Fruit fly (Drosophila melanogaster) whole organism, prepupa: Measurements from ENCODE around the gene CG4362.

Experiments used
- Blimp-1 ChIP-seq: fragments of 200-800 bp; sonication (Bioruptor generic); optimal IDR thresholded peaks from 3 replicates; lab custom pipeline; 2017; ENCODE audit warnings: missing biosample characterization, missing genetic modification characterization, mild to moderate bottlenecking, moderate library complexity, missing genetic modification reagents
- CG10631 ChIP-seq: fragments of 200-800 bp; sonication (Bioruptor generic); optimal IDR thresholded peaks from 2 replicates; lab custom pipeline; 2016; ENCODE audit warnings: missing biosample characterization, missing genetic modification characterization
- CG10669 ChIP-seq: fragments of 200-800 bp; sonication (Bioruptor generic); optimal IDR thresholded peaks from 3 replicates; lab custom pipeline; 2018; ENCODE audit warnings: missing biosample characterization, mild to moderate bottlenecking, missing genetic modification characterization, moderate library complexity
- CG11294 ChIP-seq: fragments of 200-800 bp; sonication (Bioruptor generic); IDR thresholded peaks from 2 replicates; pipeline ENCODE4 v1.3.6; 2022; ENCODE audit warnings: missing biosample characterization, missing genetic modification characterization
- CG11762 ChIP-seq: fragments of 200-800 bp; sonication (Bioruptor generic); optimal IDR thresholded peaks from 3 replicates; lab custom pipeline; 2016; ENCODE audit warnings: missing biosample characterization, missing genetic modification characterization; ENCODE audit not compliant: insufficient read depth
- CG15336 ChIP-seq: fragments of 200-800 bp; sonication (Bioruptor generic); IDR thresholded peaks from 2 replicates; pipeline ENCODE4 v1.3.6; 2022; ENCODE audit warnings: missing biosample characterization, missing genetic modification characterization
- CG1621 ChIP-seq: fragments of 200-800 bp; sonication (Bioruptor generic); optimal IDR thresholded peaks from 3 replicates; lab custom pipeline; 2018; ENCODE audit warnings: missing biosample characterization, mild to moderate bottlenecking, missing genetic modification characterization
- CG16779 ChIP-seq: fragments of 200-800 bp; sonication (Bioruptor generic); optimal IDR thresholded peaks from 3 replicates; lab custom pipeline; 2017; ENCODE audit warnings: missing biosample characterization, mild to moderate bottlenecking, missing genetic modification characterization
- CG3032 ChIP-seq: fragments of 200-800 bp; optimal IDR thresholded peaks from 2 replicates; lab custom pipeline; 2019; ENCODE audit warnings: missing biosample characterization, mild to moderate bottlenecking, missing genetic modification characterization, moderate library complexity
- CG31627 ChIP-seq: fragments of 200-800 bp; sonication (Bioruptor generic); optimal IDR thresholded peaks from 3 replicates; lab custom pipeline; 2016; ENCODE audit warnings: missing biosample characterization, missing genetic modification characterization
- CG32006 ChIP-seq: fragments of 200-800 bp; sonication (Bioruptor generic); optimal IDR thresholded peaks from 3 replicates; lab custom pipeline; 2017; ENCODE audit warnings: missing biosample characterization, mild to moderate bottlenecking, missing genetic modification characterization
- CG3919 ChIP-seq: fragments of 200-800 bp; sonication (Bioruptor generic); optimal IDR thresholded peaks from 3 replicates; lab custom pipeline; 2016; ENCODE audit warnings: missing biosample characterization, missing genetic modification characterization
- CG6163 ChIP-seq: fragments of 200-800 bp; sonication (Bioruptor generic); IDR thresholded peaks from 3 replicates; pipeline ENCODE4 v1.3.6; 2022; ENCODE audit warnings: missing biosample characterization, missing genetic modification characterization
- CG6276 ChIP-seq: fragments of 200-800 bp; sonication (Bioruptor generic); optimal IDR thresholded peaks from 2 replicates; lab custom pipeline; 2017; ENCODE audit warnings: missing biosample characterization, mild to moderate bottlenecking, missing genetic modification characterization
- CG6808 ChIP-seq: fragments of 200-800 bp; sonication (Bioruptor generic); optimal IDR thresholded peaks from 3 replicates; lab custom pipeline; 2017; ENCODE audit warnings: missing biosample characterization, missing genetic modification characterization, mild to moderate bottlenecking, moderate library complexity, missing genetic modification reagents
- CG6854 ChIP-seq: fragments of 200-800 bp; sonication (Bioruptor generic); optimal IDR thresholded peaks from 2 replicates; lab custom pipeline; 2017; ENCODE audit warnings: missing biosample characterization, mild to moderate bottlenecking, missing genetic modification characterization
- CG7368 ChIP-seq: fragments of 200-800 bp; sonication (Bioruptor generic); optimal IDR thresholded peaks from 3 replicates; lab custom pipeline; 2016; ENCODE audit warnings: missing biosample characterization, missing genetic modification characterization
- CG8319 ChIP-seq: fragments of 200-800 bp; sonication (Bioruptor generic); optimal IDR thresholded peaks from 3 replicates; lab custom pipeline; 2016; ENCODE audit warnings: missing biosample characterization, missing genetic modification characterization
- CG8632 ChIP-seq: fragments of 200-800 bp; sonication (Bioruptor generic); optimal IDR thresholded peaks from 3 replicates; lab custom pipeline; 2016; ENCODE audit warnings: missing biosample characterization, missing genetic modification characterization
- CG9139 ChIP-seq: fragments of 200-800 bp; sonication (Bioruptor generic); optimal IDR thresholded peaks from 3 replicates; lab custom pipeline; 2017; ENCODE audit warnings: missing biosample characterization, mild to moderate bottlenecking, missing genetic modification characterization
- Eip75B ChIP-seq: fragments of 200-800 bp; sonication (Bioruptor generic); optimal IDR thresholded peaks from 3 replicates; lab custom pipeline; 2016; ENCODE audit warnings: missing biosample characterization, missing genetic modification characterization
- Eip78C ChIP-seq: fragments of 200-800 bp; sonication (Bioruptor generic); peaks from one replicate; lab custom pipeline; 2016; ENCODE audit warnings: missing biosample characterization, missing genetic modification characterization
- Eip93F ChIP-seq: fragments of 200-800 bp; sonication (Bioruptor generic); optimal IDR thresholded peaks from 2 replicates; lab custom pipeline; 2016; ENCODE audit warnings: missing biosample characterization, mild to moderate bottlenecking, missing genetic modification characterization
- Ets21C ChIP-seq: fragments of 200-800 bp; sonication (Bioruptor generic); optimal IDR thresholded peaks from 3 replicates; lab custom pipeline; 2016; ENCODE audit warnings: missing biosample characterization, missing genetic modification characterization
- Ets96B ChIP-seq: fragments of 200-800 bp; optimal IDR thresholded peaks from 2 replicates; lab custom pipeline; 2019; ENCODE audit warnings: missing biosample characterization, mild to moderate bottlenecking, missing genetic modification characterization, moderate library complexity
- Hr38 ChIP-seq: sonication (Bioruptor generic); optimal IDR thresholded peaks from 2 replicates; lab custom pipeline; 2016; ENCODE audit warnings: missing biosample characterization, missing genetic modification characterization
- Hr39 ChIP-seq: fragments of 200-800 bp; sonication (Bioruptor generic); optimal IDR thresholded peaks from 2 replicates; lab custom pipeline; 2016; ENCODE audit warnings: missing biosample characterization, missing genetic modification characterization
- Hr4 ChIP-seq: fragments of 200-800 bp; sonication (Bioruptor generic); optimal IDR thresholded peaks from 3 replicates; lab custom pipeline; 2016; ENCODE audit warnings: missing biosample characterization, missing genetic modification characterization
- Met ChIP-seq: fragments of 200-800 bp; sonication (Bioruptor generic); optimal IDR thresholded peaks from 3 replicates; lab custom pipeline; 2016; ENCODE audit warnings: missing biosample characterization, missing genetic modification characterization
- Sox102F ChIP-seq: fragments of 200-800 bp; sonication (Bioruptor generic); optimal IDR thresholded peaks from 2 replicates; lab custom pipeline; 2016; ENCODE audit warnings: missing biosample characterization, mild to moderate bottlenecking, missing genetic modification characterization
- Sox14 ChIP-seq: fragments of 200-800 bp; sonication (Bioruptor generic); optimal IDR thresholded peaks from 3 replicates; lab custom pipeline; 2016; ENCODE audit warnings: missing biosample characterization, missing genetic modification characterization
- Sox15 ChIP-seq: fragments of 200-800 bp; sonication (Bioruptor generic); optimal IDR thresholded peaks from 3 replicates; lab custom pipeline; 2016; ENCODE audit warnings: missing biosample characterization, missing genetic modification characterization
- achi ChIP-seq: fragments of 200-800 bp; sonication (Bioruptor generic); optimal IDR thresholded peaks from 3 replicates; lab custom pipeline; 2016; ENCODE audit warnings: missing biosample characterization, missing genetic modification characterization
- cyc ChIP-seq: fragments of 200-800 bp; sonication (Bioruptor generic); optimal IDR thresholded peaks from 3 replicates; lab custom pipeline; 2016; ENCODE audit warnings: missing biosample characterization, missing genetic modification characterization
- dac ChIP-seq: fragments of 200-800 bp; sonication (Bioruptor generic); optimal IDR thresholded peaks from 2 replicates; lab custom pipeline; 2017; ENCODE audit warnings: missing biosample characterization, mild to moderate bottlenecking, missing genetic modification characterization
- dsx ChIP-seq: fragments of 200-800 bp; optimal IDR thresholded peaks from 3 replicates; lab custom pipeline; 2019; ENCODE audit warnings: missing biosample characterization, mild to moderate bottlenecking, missing genetic modification characterization, moderate library complexity; ENCODE audit not compliant: poor library complexity, severe bottlenecking
- eg ChIP-seq: fragments of 200-800 bp; sonication (Bioruptor generic); IDR thresholded peaks from 3 replicates; pipeline ENCODE4 v1.3.6; 2022; ENCODE audit warnings: missing biosample characterization, missing genetic modification characterization
- fd59A ChIP-seq: fragments of 200-800 bp; sonication (Bioruptor generic); optimal IDR thresholded peaks from 2 replicates; lab custom pipeline; 2017; ENCODE audit warnings: missing biosample characterization, mild to moderate bottlenecking, missing genetic modification characterization, missing genetic modification reagents
- fkh ChIP-seq: fragments of 200-800 bp; sonication (Bioruptor generic); optimal IDR thresholded peaks from 3 replicates; lab custom pipeline; 2017; ENCODE audit warnings: missing biosample characterization, mild to moderate bottlenecking, missing genetic modification characterization, moderate library complexity
- lz ChIP-seq: fragments of 200-800 bp; sonication (Bioruptor generic); optimal IDR thresholded peaks from 3 replicates; lab custom pipeline; 2016; ENCODE audit warnings: missing biosample characterization, missing genetic modification characterization
- net ChIP-seq: fragments of 200-800 bp; sonication (Bioruptor generic); optimal IDR thresholded peaks from 3 replicates; lab custom pipeline; 2016; ENCODE audit warnings: missing biosample characterization, missing genetic modification characterization
- pdm3 ChIP-seq: fragments of 200-800 bp; sonication (Bioruptor generic); optimal IDR thresholded peaks from 3 replicates; lab custom pipeline; 2016; ENCODE audit warnings: missing biosample characterization, missing genetic modification characterization
- salr ChIP-seq, 2 experiments: fragments of 200-800 bp; sonication (Bioruptor generic); optimal IDR thresholded peaks; 3 replicates each; lab custom pipeline; 2016 to 2018; ENCODE audit warnings: missing biosample characterization in 2 of 2, missing genetic modification characterization in 2 of 2, mild to moderate bottlenecking in 1 of 2
- spab ChIP-seq: fragments of 200-800 bp; sonication (Bioruptor generic); optimal IDR thresholded peaks from 2 replicates; lab custom pipeline; 2017; ENCODE audit warnings: missing biosample characterization, mild to moderate bottlenecking, missing genetic modification characterization, missing genetic modification reagents
- ss ChIP-seq, 2 experiments: fragments of 200-800 bp; sonication (Bioruptor generic); optimal IDR thresholded peaks; 2 replicates in 1 of 2; 3 replicates in 1 of 2; lab custom pipeline; 2017 to 2018; ENCODE audit warnings: mild to moderate bottlenecking in 2 of 2, missing biosample characterization in 2 of 2, missing genetic modification characterization in 2 of 2, moderate library complexity in 1 of 2
- svp ChIP-seq: fragments of 200-800 bp; sonication (Bioruptor generic); peaks from one replicate; lab custom pipeline; 2016; ENCODE audit warnings: missing biosample characterization, missing genetic modification characterization
- vri ChIP-seq: fragments of 200-800 bp; sonication (Bioruptor generic); optimal IDR thresholded peaks from 3 replicates; lab custom pipeline; 2016; ENCODE audit warnings: missing biosample characterization, mild to moderate bottlenecking, missing genetic modification characterization

The CG4362 gene

dm6 chr3R:20264770-20265169 is 42.6 kb downstream of the CG4362 start:
- no peak for TF ChIP-seq Ets21C (GFP tag; lab: Kevin White, UChicago)
- no peak for TF ChIP-seq net (GFP tag; lab: Kevin White, UChicago)
- TF ChIP-seq Blimp-1, result no peak
- no peak for TF ChIP-seq Sox14 (GFP tag; lab: Kevin White, UChicago)
- TF ChIP-seq pdm3 (GFP tag; lab: Kevin White, UChicago), result peak; percentile 6
- TF ChIP-seq CG6276 (GFP tag; lab: Kevin White, UChicago), result no peak
- peak; percentile 60; the same call in 1 of the 3 replicates for TF ChIP-seq CG6163 (GFP tag; lab: Robert Waterston, UW)
- TF ChIP-seq achi (GFP tag; lab: Kevin White, UChicago), result no peak
- no peak for TF ChIP-seq CG10631 (GFP tag; lab: Kevin White, UChicago)
- TF ChIP-seq CG3032 (tag; lab: Kevin White, UChicago), result peak; percentile 30
- no peak for TF ChIP-seq lz (GFP tag; lab: Kevin White, UChicago)
- peak; percentile 33 for TF ChIP-seq CG9139 (GFP tag; lab: Kevin White, UChicago)
- no peak for TF ChIP-seq CG11762 (GFP tag; lab: Kevin White, UChicago)
- no peak for TF ChIP-seq CG1621 (tag; lab: Kevin White, UChicago)
- no peak for TF ChIP-seq CG6854
- no peak for TF ChIP-seq CG8632
- peak; percentile 18 for TF ChIP-seq CG10669 (GFP tag; lab: Kevin White, UChicago)
- TF ChIP-seq Met, result no peak
- peak; percentile 34; the same call in 1 of the 2 replicates for TF ChIP-seq CG11294 (GFP tag; lab: Robert Waterston, UW)
- TF ChIP-seq CG31627 (GFP tag; lab: Kevin White, UChicago), result no peak
- TF ChIP-seq CG6808, result peak; percentile 43
- peak; percentile 76 for TF ChIP-seq svp (GFP tag; lab: Kevin White, UChicago)
- peak; percentile 30 for TF ChIP-seq vri
- peak; percentile 72 for TF ChIP-seq Eip78C
- no peak for TF ChIP-seq Hr39 (GFP tag; lab: Kevin White, UChicago)
- TF ChIP-seq CG16779, result no peak
- no peak for TF ChIP-seq CG3919 (GFP tag; lab: Kevin White, UChicago)
- no peak for TF ChIP-seq fd59A (GFP tag; lab: Kevin White, UChicago)
- no peak for TF ChIP-seq CG32006 (GFP tag; lab: Kevin White, UChicago)
- peak; percentile 34 for TF ChIP-seq Eip93F
- TF ChIP-seq CG8319 (GFP tag; lab: Kevin White, UChicago), result no peak
- no peak for TF ChIP-seq Ets96B (tag; lab: Kevin White, UChicago)
- 0 out of 3 replicates have a peak, but pooled peaks have one; percentile 26 for TF ChIP-seq eg
- TF ChIP-seq spab, result no peak

- TF ChIP-seq pdm3 (GFP tag; lab: Kevin White, UChicago) (no peak), CG10631 (GFP tag; lab: Kevin White, UChicago) (no peak), ss (GFP tag; optimal IDR thresholded peaks at IDR 0.05; lab: Kevin White, UChicago) (peak; percentile 21 to 66), CG3032 (tag; lab: Kevin White, UChicago) (no peak), Sox102F (GFP tag; lab: Kevin White, UChicago) (peak; percentile 7), CG9139 (GFP tag; lab: Kevin White, UChicago) (peak; percentile 24), Ets21C (GFP tag; lab: Kevin White, UChicago) (no peak), CG3919 (GFP tag; lab: Kevin White, UChicago) (no peak), CG31627 (GFP tag; lab: Kevin White, UChicago) (no peak), Sox15 (GFP tag; lab: Kevin White, UChicago) (no peak), CG6163 (GFP tag; lab: Robert Waterston, UW) (peak; percentile 45; the same call in 1 of the 3 replicates), net (GFP tag; lab: Kevin White, UChicago) (no peak), Eip78C (peak; percentile 67), Ets96B (tag; lab: Kevin White, UChicago) (peak; percentile 17), Eip75B (GFP tag; lab: Kevin White, UChicago) (peak; percentile 3), CG7368 (GFP tag; lab: Kevin White, UChicago) (no peak), Hr4 (GFP tag; lab: Kevin White, UChicago) (no peak), fkh (peak; percentile 90), cyc (no peak), CG32006 (GFP tag; lab: Kevin White, UChicago) (no peak), dac (no peak), CG15336 (GFP tag; lab: Robert Waterston, UW) (no peak), dsx (GFP tag; lab: Kevin White, UChicago) (peak; percentile 75), Sox14 (GFP tag; lab: Kevin White, UChicago) (no peak), salr (GFP tag; optimal IDR thresholded peaks at IDR 0.05; lab: Kevin White, UChicago) (no peak), Hr38 (GFP tag; lab: Kevin White, UChicago) (no peak), CG6808 (peak; percentile 8), CG8632 (no peak)
These were observed 43.4 kb downstream of the CG4362 start for dm6 chr3R:20263793-20264483.
